Worm (Caenorhabditis elegans) whole organism, L4 larva: ENCODE data around the gene rnp-7.

Experiments used
- D1046.2 ChIP-seq: fragments of 200-800 bp; sonication (Bioruptor generic); IDR thresholded peaks from 2 replicates; pipeline ENCODE4 v1.3.6; 2022; ENCODE audit warnings: missing genetic modification characterization, missing compliant biosample characterization
- T20F7.1 ChIP-seq: fragments of 200-800 bp; sonication (Bioruptor generic); optimal IDR thresholded peaks from 2 replicates; lab custom pipeline; 2018; ENCODE audit warnings: mild to moderate bottlenecking, missing genetic modification characterization, missing compliant biosample characterization
- Y5F2A.4 ChIP-seq: fragments of 200-800 bp; sonication (Bioruptor generic); optimal IDR thresholded peaks from 2 replicates; lab custom pipeline; 2018; ENCODE audit warnings: mild to moderate bottlenecking, missing genetic modification characterization, missing compliant biosample characterization
- Y75B8A.6 ChIP-seq: fragments of 200-800 bp; sonication (Bioruptor generic); IDR thresholded peaks from 2 replicates; pipeline ENCODE4 v1.3.6; 2022; ENCODE audit warnings: missing genetic modification reagents, missing genetic modification characterization, missing compliant biosample characterization
- ZK546.5 ChIP-seq, 2 experiments: sonication (generic microtip); optimal IDR thresholded peaks; 2 replicates each; lab custom pipeline; 2017; ENCODE audit warnings: missing biosample characterization in 2 of 2, missing genetic modification characterization in 2 of 2
- aly-2 ChIP-seq: sonication (generic microtip); optimal IDR thresholded peaks from 2 replicates; lab custom pipeline; 2018; ENCODE audit warnings: missing biosample characterization, missing genetic modification characterization
- ama-1 ChIP-seq: fragments of 150-350 bp; optimal IDR thresholded peaks from 2 replicates; lab custom pipeline; 2014; ENCODE audit warnings: inconsistent platforms, mixed read lengths
- arid-1 ChIP-seq: fragments of 200-800 bp; sonication (Bioruptor generic); conservative IDR thresholded peaks from 2 replicates; pipeline ENCODE4 v1.3.6; 2022; ENCODE audit warnings: missing genetic modification reagents, missing genetic modification characterization, missing compliant biosample characterization
- ceh-20 ChIP-seq: fragments of 200-800 bp; sonication (Bioruptor generic); IDR thresholded peaks from 2 replicates; pipeline ENCODE4 v1.3.6; 2022; ENCODE audit warnings: missing genetic modification reagents, missing genetic modification characterization, missing compliant biosample characterization
- ceh-28 ChIP-seq: fragments of 150-350 bp; optimal IDR thresholded peaks from 2 replicates; lab custom pipeline; 2014; ENCODE audit warnings: missing biosample characterization, missing genetic modification reagents, missing genetic modification characterization
- ceh-32 ChIP-seq: sonication (generic microtip); optimal IDR thresholded peaks from 2 replicates; lab custom pipeline; 2016; ENCODE audit warnings: mild to moderate bottlenecking, missing genetic modification characterization, missing compliant biosample characterization; ENCODE audit not compliant: poor library complexity
- ceh-44 ChIP-seq: fragments of 200-800 bp; sonication (Bioruptor generic); IDR thresholded peaks from 2 replicates; pipeline ENCODE4 v1.3.6; 2022; ENCODE audit warnings: missing genetic modification reagents, missing genetic modification characterization, missing compliant biosample characterization
- ceh-62 ChIP-seq: sonication (generic microtip); optimal IDR thresholded peaks from 2 replicates; lab custom pipeline; 2017; ENCODE audit warnings: missing biosample characterization, missing genetic modification characterization
- daf-12 ChIP-seq: fragments of 150-350 bp; optimal IDR thresholded peaks from 2 replicates; lab custom pipeline; 2014; ENCODE audit warnings: missing biosample characterization, missing genetic modification reagents, missing genetic modification characterization
- daf-16 ChIP-seq, 3 experiments: sonication (generic microtip); optimal IDR thresholded peaks; 2 replicates each; lab custom pipeline; 2016 to 2017; ENCODE audit warnings: missing genetic modification characterization in 3 of 3, missing genetic modification reagents in 3 of 3, mild to moderate bottlenecking in 2 of 3, missing compliant biosample characterization in 2 of 3, missing biosample characterization in 1 of 3, moderate library complexity in 1 of 3
- dmd-6 ChIP-seq: fragments of 200-800 bp; sonication (Bioruptor generic); IDR thresholded peaks from 2 replicates; pipeline ENCODE4 v1.3.6; 2022; ENCODE audit warnings: missing genetic modification reagents, missing genetic modification characterization, missing compliant biosample characterization
- dpl-1 ChIP-seq: fragments of 150-350 bp; optimal IDR thresholded peaks from 2 replicates; lab custom pipeline; 2014; ENCODE audit warnings: missing biosample characterization, missing genetic modification reagents, missing genetic modification characterization
- duxl-1 ChIP-seq: sonication (generic microtip); optimal IDR thresholded peaks from 2 replicates; lab custom pipeline; 2016; ENCODE audit warnings: mild to moderate bottlenecking, missing genetic modification characterization, moderate library complexity, missing compliant biosample characterization; ENCODE audit not compliant: poor library complexity
- fos-1 ChIP-seq: fragments of 150-350 bp; optimal IDR thresholded peaks from 2 replicates; lab custom pipeline; 2014; ENCODE audit warnings: missing biosample characterization, missing genetic modification characterization
- gei-8 ChIP-seq: fragments of 200-800 bp; sonication (Bioruptor generic); optimal IDR thresholded peaks from 2 replicates; lab custom pipeline; 2018; ENCODE audit warnings: mild to moderate bottlenecking, missing genetic modification characterization, missing compliant biosample characterization
- hlh-11 ChIP-seq: fragments of 200-800 bp; sonication (Bioruptor generic); optimal IDR thresholded peaks from 2 replicates; lab custom pipeline; 2018; ENCODE audit warnings: mild to moderate bottlenecking, missing genetic modification characterization, missing compliant biosample characterization
- lin-1 ChIP-seq: fragments of 200-800 bp; sonication (Bioruptor generic); IDR thresholded peaks from 2 replicates; pipeline ENCODE4 v1.3.6; 2022; ENCODE audit warnings: missing genetic modification reagents, missing genetic modification characterization, missing compliant biosample characterization
- lin-13 ChIP-seq: fragments of 150-350 bp; optimal IDR thresholded peaks from 2 replicates; lab custom pipeline; 2014; ENCODE audit warnings: missing biosample characterization, missing genetic modification reagents, missing genetic modification characterization
- lin-29 ChIP-seq: fragments of 200-800 bp; sonication (Bioruptor generic); IDR thresholded peaks from 2 replicates; pipeline ENCODE4 v1.3.6; 2022; ENCODE audit warnings: missing genetic modification reagents, missing genetic modification characterization, missing compliant biosample characterization
- lin-38 ChIP-seq: fragments of 200-800 bp; sonication (Bioruptor generic); IDR thresholded peaks from 2 replicates; pipeline ENCODE4 v1.3.6; 2022; ENCODE audit warnings: missing genetic modification reagents, missing genetic modification characterization, missing compliant biosample characterization
- lin-39 ChIP-seq: fragments of 150-350 bp; optimal IDR thresholded peaks from 2 replicates; lab custom pipeline; 2014; ENCODE audit warnings: missing biosample characterization, missing genetic modification reagents, missing genetic modification characterization
- lsy-2 ChIP-seq, 2 experiments: fragments of 150-350 bp in 1 of 2; sonication (generic microtip) in 1 of 2; optimal IDR thresholded peaks; 2 replicates each; lab custom pipeline; 2014 to 2017; ENCODE audit warnings: missing biosample characterization in 2 of 2, missing genetic modification characterization in 2 of 2
- madf-5 ChIP-seq, 2 experiments: fragments of 200-800 bp; sonication (Bioruptor generic); IDR thresholded peaks; 2 replicates each; pipeline ENCODE4 v1.3.6; 2022; ENCODE audit warnings: missing compliant biosample characterization in 2 of 2, missing genetic modification characterization in 2 of 2
- mdl-1 ChIP-seq, 2 experiments: fragments of 150-350 bp in 1 of 2; sonication (generic microtip) in 1 of 2; optimal IDR thresholded peaks; 2 replicates each; lab custom pipeline; 2014 to 2017; ENCODE audit warnings: missing biosample characterization in 2 of 2, missing genetic modification characterization in 2 of 2
- mep-1 ChIP-seq: fragments of 150-350 bp; sonication (generic microtip); optimal IDR thresholded peaks from 3 replicates; lab custom pipeline; 2014; ENCODE audit warnings: missing biosample characterization, missing genetic modification characterization
- mes-2 ChIP-seq: sonication (generic microtip); optimal IDR thresholded peaks from 2 replicates; lab custom pipeline; 2016; ENCODE audit warnings: missing genotype, mild to moderate bottlenecking, missing genetic modification characterization, missing compliant biosample characterization; ENCODE audit not compliant: poor library complexity, severe bottlenecking
- mxl-3 ChIP-seq: fragments of 200-800 bp; sonication (Bioruptor generic); optimal IDR thresholded peaks from 2 replicates; lab custom pipeline; 2018; ENCODE audit warnings: mild to moderate bottlenecking, missing genetic modification characterization, missing compliant biosample characterization
- nhr-11 ChIP-seq: fragments of 150-350 bp; optimal IDR thresholded peaks from 2 replicates; lab custom pipeline; 2014; ENCODE audit warnings: missing biosample characterization, missing genetic modification characterization
- nhr-28 ChIP-seq: fragments of 150-350 bp; optimal IDR thresholded peaks from 2 replicates; lab custom pipeline; 2014; ENCODE audit warnings: missing biosample characterization, missing genetic modification characterization
- nhr-41 ChIP-seq: fragments of 200-800 bp; sonication (Bioruptor generic); IDR thresholded peaks from 2 replicates; pipeline ENCODE4 v1.3.6; 2022; ENCODE audit warnings: missing genetic modification reagents, missing genetic modification characterization, missing compliant biosample characterization
- nhr-48 ChIP-seq: sonication (generic microtip); optimal IDR thresholded peaks from 2 replicates; lab custom pipeline; 2016; ENCODE audit warnings: mild to moderate bottlenecking, missing genetic modification characterization, missing compliant biosample characterization
- nhr-77 ChIP-seq: fragments of 150-350 bp; optimal IDR thresholded peaks from 2 replicates; lab custom pipeline; 2014; ENCODE audit warnings: missing biosample characterization, missing genetic modification characterization
- pqm-1 ChIP-seq: sonication (generic microtip); optimal IDR thresholded peaks from 2 replicates; lab custom pipeline; 2017; ENCODE audit warnings: missing biosample characterization, missing genetic modification characterization
- saeg-2 ChIP-seq: fragments of 200-800 bp; sonication (Bioruptor generic); IDR thresholded peaks from 2 replicates; pipeline ENCODE4 v1.3.6; 2022; ENCODE audit warnings: missing genetic modification reagents, missing genetic modification characterization, missing compliant biosample characterization
- skn-1 ChIP-seq: fragments of 150-350 bp; optimal IDR thresholded peaks from 2 replicates; lab custom pipeline; 2014; ENCODE audit warnings: missing biosample characterization, missing genetic modification characterization
- spr-1 ChIP-seq: sonication (generic microtip); optimal IDR thresholded peaks from 2 replicates; lab custom pipeline; 2016; ENCODE audit warnings: mild to moderate bottlenecking, missing genetic modification characterization, missing compliant biosample characterization
- tag-97 ChIP-seq: fragments of 200-800 bp; sonication (Bioruptor generic); IDR thresholded peaks from 2 replicates; pipeline ENCODE4 v1.3.6; 2022; ENCODE audit warnings: missing genetic modification characterization, missing compliant biosample characterization
- tra-1 ChIP-seq: fragments of 200-800 bp; sonication (Bioruptor generic); IDR thresholded peaks from 2 replicates; pipeline ENCODE4 v1.3.6; 2022; ENCODE audit warnings: missing genetic modification reagents, missing genetic modification characterization, missing compliant biosample characterization
- unc-130 ChIP-seq: sonication (generic microtip); optimal IDR thresholded peaks from 2 replicates; lab custom pipeline; 2016; ENCODE audit warnings: missing genetic modification reagents, missing genetic modification characterization, missing compliant biosample characterization
- vab-7 ChIP-seq: fragments of 200-800 bp; sonication (Bioruptor generic); IDR thresholded peaks from 2 replicates; pipeline ENCODE4 v1.3.6; 2022; ENCODE audit warnings: missing genetic modification reagents, missing genetic modification characterization, missing compliant biosample characterization
- zag-1 ChIP-seq: fragments of 150-350 bp; optimal IDR thresholded peaks from 2 replicates; lab custom pipeline; 2014; ENCODE audit warnings: missing biosample characterization, missing genetic modification characterization
- zfp-2 ChIP-seq: sonication (generic microtip); optimal IDR thresholded peaks from 2 replicates; lab custom pipeline; 2016; ENCODE audit warnings: mild to moderate bottlenecking, missing genetic modification characterization, missing compliant biosample characterization
- zfp-3 ChIP-seq: fragments of 200-800 bp; sonication (Bioruptor generic); conservative IDR thresholded peaks from 2 replicates; pipeline ENCODE4 v1.3.6; 2022; ENCODE audit warnings: missing genetic modification reagents, missing genetic modification characterization, missing compliant biosample characterization
- zip-11 ChIP-seq: fragments of 200-800 bp; sonication (Bioruptor generic); IDR thresholded peaks from 2 replicates; pipeline ENCODE4 v1.3.6; 2022; ENCODE audit warnings: missing genetic modification characterization, missing compliant biosample characterization
- zip-2 ChIP-seq: fragments of 150-350 bp; optimal IDR thresholded peaks from 2 replicates; lab custom pipeline; 2014; ENCODE audit warnings: missing biosample characterization, missing genetic modification characterization

rnp-7 gene

DNA sequence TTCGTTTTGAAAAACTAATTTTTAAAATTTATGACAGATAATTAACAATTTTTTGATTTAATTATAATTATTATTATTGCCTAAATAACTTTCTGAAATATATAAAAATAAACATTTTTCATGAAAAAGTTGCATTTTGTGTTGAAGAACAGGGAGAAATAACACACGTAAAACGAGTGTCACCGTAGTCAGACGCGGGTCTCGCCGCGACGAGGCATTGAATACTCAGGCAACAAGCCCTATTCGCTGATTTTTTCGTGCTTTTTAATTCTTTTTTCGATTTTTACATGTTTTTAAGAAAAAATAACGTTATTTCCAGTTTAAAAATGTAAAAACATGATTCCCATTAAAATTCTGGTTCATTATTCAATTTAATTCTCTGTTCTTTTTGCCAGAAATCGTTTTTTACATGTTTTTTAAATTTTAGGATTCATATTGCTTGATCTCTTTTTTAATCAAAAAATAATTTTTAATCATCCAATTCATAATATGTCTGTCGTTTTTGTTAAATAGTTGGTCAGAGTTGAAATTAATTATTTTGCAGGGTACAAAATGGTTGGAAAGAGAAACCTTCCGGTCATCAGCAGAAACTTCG is 47.0 kb upstream of the rnp-7 start, which contains the start of gene rpl-6:
Gene rpl-6, plus strand, starts transcription at position 545 of the 595 bp plus-strand sequence.
- TF ChIP-seq lin-29 (GFP tag; lab: Robert Waterston, UW), result no peak
- TF ChIP-seq aly-2 (tag; lab: Kevin White, UChicago), result no peak
- TF ChIP-seq nhr-28 (tag; lab: Kevin White, UChicago), result peak; percentile 88
- peak; percentile 24 for TF ChIP-seq nhr-48 (tag; lab: Kevin White, UChicago)
- TF ChIP-seq daf-16 (GFP tag; optimal IDR thresholded peaks at IDR 0.05; lab: Kevin White, UChicago), result no peak
- peak; percentile 85 for TF ChIP-seq daf-16 (tag; optimal IDR thresholded peaks at IDR 0.05; lab: Kevin White, UChicago)
- TF ChIP-seq nhr-41 (GFP tag; lab: Robert Waterston, UW), result no peak
- TF ChIP-seq mep-1 (tag; lab: Kevin White, UChicago), result peak; percentile 91
- TF ChIP-seq madf-5 (GFP tag; IDR thresholded peaks at IDR 0.05; lab: Robert Waterston, UW), result no peak
- peak; percentile 66; the same call in 1 of the 2 replicates for TF ChIP-seq zfp-3 (GFP tag; lab: Robert Waterston, UW)
- TF ChIP-seq ceh-62 (tag; lab: Kevin White, UChicago), result no peak
- peak; percentile 81 for TF ChIP-seq zfp-2 (tag; lab: Kevin White, UChicago)
- peak; percentile 27; the same call in 1 of the 2 replicates for TF ChIP-seq ceh-20 (GFP tag; lab: Robert Waterston, UW)
- no peak for TF ChIP-seq lin-39 (tag; lab: Kevin White, UChicago)
- TF ChIP-seq gei-8, result peak; percentile 17
- TF ChIP-seq hlh-11 (tag; lab: Kevin White, UChicago), result peak; percentile 74
- no peak for TF ChIP-seq skn-1
- no peak for TF ChIP-seq Y5F2A.4 (GFP tag; lab: Kevin White, UChicago)
- TF ChIP-seq zip-11 (GFP tag; lab: Robert Waterston, UW), result no peak
- peak; percentile 80 for TF ChIP-seq arid-1 (GFP tag; lab: Robert Waterston, UW)
- peak; percentile 31 for TF ChIP-seq mxl-3 (GFP tag; lab: Kevin White, UChicago)
- peak in 1 of 2 experiments; percentile 26 for TF ChIP-seq mdl-1 (tag; optimal IDR thresholded peaks at IDR 0.05; lab: Kevin White, UChicago)
- peak; percentile 95 for TF ChIP-seq nhr-77 (tag; lab: Kevin White, UChicago)
- TF ChIP-seq unc-130 (GFP tag; lab: Kevin White, UChicago), result peak; percentile 41
- peak; percentile 20; the same call in 1 of the 2 replicates for TF ChIP-seq tra-1 (GFP tag; lab: Robert Waterston, UW)
- TF ChIP-seq D1046.2 (GFP tag; lab: Robert Waterston, UW), result peak; percentile 99
- TF ChIP-seq T20F7.1 (GFP tag; lab: Kevin White, UChicago), result peak; percentile 87
- no peak for TF ChIP-seq daf-12
- peak in 1 of 2 experiments; percentile 77 for TF ChIP-seq ZK546.5 (tag; optimal IDR thresholded peaks at IDR 0.05; lab: Kevin White, UChicago)
- TF ChIP-seq tag-97 (GFP tag; lab: Robert Waterston, UW), result no peak
- TF ChIP-seq nhr-11 (tag; lab: Kevin White, UChicago), result peak; percentile 87
- no peak for TF ChIP-seq Y75B8A.6
- TF ChIP-seq mes-2, result peak; percentile 91
- peak; percentile 77 for TF ChIP-seq lin-13 (GFP tag; lab: Kevin White, UChicago)
- TF ChIP-seq spr-1 (tag; lab: Kevin White, UChicago), result peak; percentile 56
- peak; percentile 64 for TF ChIP-seq duxl-1 (tag; lab: Kevin White, UChicago)
- TF ChIP-seq ceh-44 (GFP tag; lab: Robert Waterston, UW), result 0 out of 2 replicates have a peak, but pooled peaks have one; percentile 32
- TF ChIP-seq pqm-1, result no peak
- peak; percentile 82 for TF ChIP-seq lin-38 (GFP tag; lab: Robert Waterston, UW)
- no peak for TF ChIP-seq zag-1 (tag; lab: Kevin White, UChicago)
- TF ChIP-seq lin-1 (GFP tag; lab: Robert Waterston, UW), result no peak
- TF ChIP-seq ceh-32 (tag; lab: Kevin White, UChicago), result no peak
- peak; percentile 88 for TF ChIP-seq dpl-1 (GFP tag; lab: Kevin White, UChicago)
- TF ChIP-seq ceh-28 (tag; lab: Kevin White, UChicago), result no peak
- peak; percentile 33 for TF ChIP-seq ama-1 (lab: Kevin White, UChicago)
- peak; percentile 60 for TF ChIP-seq dmd-6 (GFP tag; lab: Robert Waterston, UW)
- TF ChIP-seq saeg-2 (GFP tag; lab: Robert Waterston, UW), result no peak
- peak; percentile 38 for TF ChIP-seq zip-2 (tag; lab: Kevin White, UChicago)
- TF ChIP-seq vab-7, result no peak
- no peak for TF ChIP-seq fos-1 (tag; lab: Kevin White, UChicago)
- peak; percentile 98 to 100 for TF ChIP-seq lsy-2 (tag; optimal IDR thresholded peaks at IDR 0.05; lab: Kevin White, UChicago)
